Fruit fly (Drosophila melanogaster) whole organism: ENCODE data around the gene CG11791.

Source experiments
- CG8478 ChIP-seq: fragments of >200 bp; optimal IDR thresholded peaks from 2 replicates; lab custom pipeline; 2018; ENCODE audit warnings: inconsistent platforms
- Dll ChIP-seq: fragments of >200 bp; optimal IDR thresholded peaks from 2 replicates; lab custom pipeline; 2017
- EcR ChIP-seq, 2 experiments: fragments of >200 bp; optimal IDR thresholded peaks; 2 replicates each; lab custom pipeline; 2017; ENCODE audit warnings: missing biosample characterization in 2 of 2, missing genetic modification characterization in 2 of 2, missing genetic modification reagents in 2 of 2
- pan ChIP-seq: fragments of >200 bp; optimal IDR thresholded peaks from 2 replicates; lab custom pipeline; 2017
- psq ChIP-seq: fragments of >200 bp; optimal IDR thresholded peaks from 2 replicates; lab custom pipeline; 2017
- usp ChIP-seq: fragments of >200 bp; optimal IDR thresholded peaks from 2 replicates; lab custom pipeline; 2017; ENCODE audit warnings: missing biosample characterization, missing genetic modification characterization, mixed read lengths

The CG11791 gene

dm6 chr3R:25049383-25049741, at the start of gene CG11791:
Gene CG11791, plus strand, starts transcription at chr3R:25049616.
- TF ChIP-seq psq (lab: Kevin White, UChicago) (no peak), Dll (lab: Kevin White, UChicago) (no peak), EcR (GFP tag; optimal IDR thresholded peaks at IDR 0.05; lab: Kevin White, UChicago) (no peak), CG8478 (lab: Kevin White, UChicago) (no peak), usp (GFP tag; lab: Kevin White, UChicago) (no peak), pan (lab: Kevin White, UChicago) (no peak)

DNA sequence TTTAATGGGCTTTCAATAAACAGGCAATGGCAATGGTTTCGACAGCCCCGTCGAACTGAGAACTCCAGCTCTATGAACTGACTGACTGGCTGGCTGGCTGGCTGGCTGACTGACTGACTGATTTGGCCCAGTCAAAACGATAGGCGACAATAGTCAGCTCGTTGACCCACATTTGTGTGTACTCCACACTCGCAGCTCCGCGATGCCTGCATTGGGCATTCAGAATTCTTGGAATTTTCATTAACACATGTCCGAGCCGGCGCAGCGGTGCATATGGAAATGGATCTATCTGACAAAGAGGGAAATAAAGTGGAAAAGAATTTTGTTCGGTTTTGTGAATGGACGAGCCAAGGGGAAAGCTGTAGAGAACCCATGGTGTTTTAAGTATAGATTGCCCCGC, 47.2 kb upstream of the CG11791 start:
- TF ChIP-seq pan (lab: Kevin White, UChicago) (no peak), EcR (GFP tag; optimal IDR thresholded peaks at IDR 0.05; lab: Kevin White, UChicago) (no peak), usp (GFP tag; lab: Kevin White, UChicago) (no peak), psq (lab: Kevin White, UChicago) (no peak), CG8478 (lab: Kevin White, UChicago) (no peak), Dll (lab: Kevin White, UChicago) (no peak)

DNA sequence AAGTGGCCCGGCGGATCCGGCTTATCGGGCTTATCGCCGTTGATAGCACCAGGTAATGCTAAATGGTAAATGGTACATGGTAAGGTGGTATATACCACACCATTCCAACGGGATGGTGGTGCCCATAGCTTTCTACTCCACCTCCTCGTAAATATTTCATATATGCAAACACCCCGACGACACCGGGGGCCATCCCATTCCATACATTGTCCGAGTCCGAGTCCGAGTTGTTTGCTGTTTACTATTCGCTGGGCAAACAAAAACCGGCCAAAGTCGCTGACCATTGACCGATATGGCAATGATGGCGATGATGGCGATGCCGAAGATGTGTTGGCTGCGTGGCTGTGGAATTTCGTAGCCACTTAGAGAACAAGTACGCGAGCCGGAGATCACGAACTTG, 45.4 kb upstream of the CG11791 start:
- TF ChIP-seq Dll (lab: Kevin White, UChicago) (no peak), usp (GFP tag; lab: Kevin White, UChicago) (no peak), EcR (GFP tag; optimal IDR thresholded peaks at IDR 0.05; lab: Kevin White, UChicago) (no peak), psq (lab: Kevin White, UChicago) (no peak), pan (lab: Kevin White, UChicago) (no peak), CG8478 (lab: Kevin White, UChicago) (no peak)

- TF ChIP-seq CG8478 (lab: Kevin White, UChicago) (no peak), Dll (lab: Kevin White, UChicago) (no peak), EcR (GFP tag; optimal IDR thresholded peaks at IDR 0.05; lab: Kevin White, UChicago) (peak in 1 of 2 experiments; percentile 23), psq (lab: Kevin White, UChicago) (no peak), usp (GFP tag; lab: Kevin White, UChicago) (no peak)
Measured at dm6 chr3R:25004763-25005162, 44.7 kb upstream of the CG11791 start.

dm6 chr3R:25005748-25006147, 43.7 kb upstream of the CG11791 start:
- TF ChIP-seq usp (GFP tag; lab: Kevin White, UChicago): no peak
- no peak for TF ChIP-seq pan (lab: Kevin White, UChicago)
- TF ChIP-seq EcR (GFP tag; optimal IDR thresholded peaks at IDR 0.05; lab: Kevin White, UChicago): no peak
- no peak for TF ChIP-seq Dll (lab: Kevin White, UChicago)
- no peak for TF ChIP-seq CG8478 (lab: Kevin White, UChicago)
- no peak for TF ChIP-seq psq (lab: Kevin White, UChicago)

DNA sequence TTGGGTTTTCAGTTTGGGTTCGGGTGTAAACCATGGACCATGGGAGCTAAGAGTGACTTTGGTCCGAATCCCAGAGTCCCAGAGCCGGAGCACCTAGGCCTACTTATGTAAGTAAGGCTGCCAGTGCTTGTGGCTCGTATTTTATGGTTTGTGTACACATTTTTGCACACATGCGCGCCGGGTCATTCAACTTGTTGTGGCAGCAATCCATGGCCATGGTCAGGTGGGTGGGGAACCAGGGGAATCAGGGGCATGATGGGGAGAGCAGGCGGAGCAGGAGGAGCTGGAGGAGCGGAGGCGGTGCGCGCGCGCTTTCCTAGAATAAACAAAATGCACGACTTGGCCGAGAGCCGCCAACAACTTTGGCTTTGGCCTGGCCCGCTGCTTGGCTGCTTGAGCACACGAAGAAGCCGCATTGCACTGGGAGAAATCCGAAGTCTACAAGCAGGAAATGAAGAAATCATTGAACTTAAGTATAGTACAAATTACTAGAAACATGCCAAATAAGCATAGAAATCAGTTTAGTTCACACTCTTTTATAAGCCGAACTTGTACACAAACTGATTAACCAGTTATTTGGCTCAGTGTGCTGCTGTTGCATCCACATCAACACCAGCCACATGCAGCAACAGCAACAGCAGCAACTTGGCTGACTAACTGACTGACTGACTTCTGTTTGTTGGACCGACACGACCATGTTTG, 39.5 kb upstream of the CG11791 start:
- TF ChIP-seq psq (lab: Kevin White, UChicago): no peak
- TF ChIP-seq pan (lab: Kevin White, UChicago): no peak
- TF ChIP-seq Dll (lab: Kevin White, UChicago): no peak
- peak in 1 of 2 experiments; percentile 90 for TF ChIP-seq EcR (GFP tag; optimal IDR thresholded peaks at IDR 0.05; lab: Kevin White, UChicago)
- no peak for TF ChIP-seq CG8478 (lab: Kevin White, UChicago)

DNA sequence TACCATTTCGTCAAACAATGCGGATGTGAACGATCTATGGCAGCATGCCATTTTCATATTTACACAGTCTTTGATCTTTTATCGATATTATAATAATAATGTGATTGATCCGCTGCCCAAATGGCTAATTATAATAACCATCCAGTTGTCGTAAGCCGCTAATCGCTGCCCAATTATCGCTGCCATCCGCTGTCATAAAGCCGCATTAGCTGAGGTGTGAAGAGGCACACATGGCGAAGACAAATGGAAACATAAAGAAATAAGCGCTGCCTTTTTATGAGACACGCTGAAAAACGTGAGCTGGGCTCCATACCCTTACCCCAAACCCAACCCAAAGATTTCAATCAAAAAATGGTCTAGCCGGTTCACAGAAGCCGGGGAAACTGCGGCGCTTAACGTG, 37.4 kb upstream of the CG11791 start:
- no peak for TF ChIP-seq EcR (GFP tag; optimal IDR thresholded peaks at IDR 0.05; lab: Kevin White, UChicago)
- TF ChIP-seq CG8478 (lab: Kevin White, UChicago): no peak
- TF ChIP-seq psq (lab: Kevin White, UChicago): no peak
- TF ChIP-seq Dll (lab: Kevin White, UChicago): no peak
- TF ChIP-seq usp (GFP tag; lab: Kevin White, UChicago): no peak
- TF ChIP-seq pan (lab: Kevin White, UChicago): no peak

- TF ChIP-seq usp (GFP tag; lab: Kevin White, UChicago): no peak
- TF ChIP-seq Dll (lab: Kevin White, UChicago): no peak
- TF ChIP-seq EcR (GFP tag; optimal IDR thresholded peaks at IDR 0.05; lab: Kevin White, UChicago): no peak
- no peak for TF ChIP-seq psq (lab: Kevin White, UChicago)
- TF ChIP-seq CG8478 (lab: Kevin White, UChicago): no peak
- no peak for TF ChIP-seq pan (lab: Kevin White, UChicago)
Measured at dm6 chr3R:25023056-25023455, 26.4 kb upstream of the CG11791 start, which contains the start of gene beta4GalT7. Gene beta4GalT7, plus strand, starts transcription at chr3R:25023256.

dm6 chr3R:25024895-25025557, 24.4 kb upstream of the CG11791 start, which contains the start of the genes EMC6 and Hr96:
Gene EMC6, minus strand, starts transcription at chr3R:25025017.
Gene Hr96, plus strand, starts transcription at chr3R:25025235.
- no peak for TF ChIP-seq CG8478 (lab: Kevin White, UChicago)
- TF ChIP-seq usp (GFP tag; lab: Kevin White, UChicago): no peak
- TF ChIP-seq pan (lab: Kevin White, UChicago): no peak
- no peak for TF ChIP-seq Dll (lab: Kevin White, UChicago)
- no peak for TF ChIP-seq psq (lab: Kevin White, UChicago)
- no peak for TF ChIP-seq EcR (GFP tag; optimal IDR thresholded peaks at IDR 0.05; lab: Kevin White, UChicago)

dm6 chr3R:25027281-25028219, 21.9 kb upstream of the CG11791 start:
- TF ChIP-seq pan (lab: Kevin White, UChicago) (no peak), EcR (GFP tag; optimal IDR thresholded peaks at IDR 0.05; lab: Kevin White, UChicago) (no peak), usp (GFP tag; lab: Kevin White, UChicago) (no peak), CG8478 (lab: Kevin White, UChicago) (no peak), psq (lab: Kevin White, UChicago) (no peak), Dll (lab: Kevin White, UChicago) (no peak)
